Fruit fly (Drosophila melanogaster) Kc167 (cell line): ENCODE data around the gene Cad74A.

Experiments used
- Myc ChIP-seq: fragments of >200 bp; optimal IDR thresholded peaks from 2 replicates; lab custom pipeline; 2017; ENCODE audit warnings: missing external identifiers
- Sin3A ChIP-seq: fragments of >200 bp; optimal IDR thresholded peaks from 2 replicates; lab custom pipeline; 2018; ENCODE audit warnings: missing external identifiers
- h ChIP-seq: fragments of >200 bp; optimal IDR thresholded peaks from 3 replicates; lab custom pipeline; 2018; ENCODE audit warnings: missing external identifiers
- insv ChIP-seq: fragments of >200 bp; optimal IDR thresholded peaks from 3 replicates; lab custom pipeline; 2018; ENCODE audit warnings: missing external identifiers

- no peak for TF ChIP-seq Sin3A (lab: Kevin White, UChicago)
- TF ChIP-seq h (lab: Kevin White, UChicago), result no peak
- TF ChIP-seq Myc (lab: Kevin White, UChicago), result no peak
- no peak for TF ChIP-seq insv (lab: Kevin White, UChicago)
Observed at dm6 chr3L:17358490-17358889, 20.8 kb downstream of the Cad74A start.
